Fruit fly (Drosophila melanogaster) whole organism: Measurements from ENCODE around the gene CG43448.

Source experiments
- CG8478 ChIP-seq: fragments of >200 bp; optimal IDR thresholded peaks from 2 replicates; lab custom pipeline; 2018; ENCODE audit warnings: inconsistent platforms
- Dll ChIP-seq: fragments of >200 bp; optimal IDR thresholded peaks from 2 replicates; lab custom pipeline; 2017
- EcR ChIP-seq, 2 experiments: fragments of >200 bp; optimal IDR thresholded peaks; 2 replicates each; lab custom pipeline; 2017; ENCODE audit warnings: missing biosample characterization in 2 of 2, missing genetic modification characterization in 2 of 2, missing genetic modification reagents in 2 of 2
- pan ChIP-seq: fragments of >200 bp; optimal IDR thresholded peaks from 2 replicates; lab custom pipeline; 2017
- psq ChIP-seq: fragments of >200 bp; optimal IDR thresholded peaks from 2 replicates; lab custom pipeline; 2017
- usp ChIP-seq: fragments of >200 bp; optimal IDR thresholded peaks from 2 replicates; lab custom pipeline; 2017; ENCODE audit warnings: missing biosample characterization, missing genetic modification characterization, mixed read lengths

CG43448 gene

dm6 chr3R:30275970-30276369 is 38.4 kb upstream of the CG43448 start:
- no peak for TF ChIP-seq psq (lab: Kevin White, UChicago)
- TF ChIP-seq EcR (GFP tag; optimal IDR thresholded peaks at IDR 0.05; lab: Kevin White, UChicago) = no peak
- no peak for TF ChIP-seq pan
- no peak for TF ChIP-seq Dll
- no peak for TF ChIP-seq usp (GFP tag; lab: Kevin White, UChicago)
- TF ChIP-seq CG8478 (lab: Kevin White, UChicago) = no peak

dm6 chr3R:30273898-30274297 is 36.4 kb upstream of the CG43448 start:
- TF ChIP-seq pan = no peak

dm6 chr3R:30272858-30273379 is 35.4 kb upstream of the CG43448 start:
- no peak for TF ChIP-seq psq (lab: Kevin White, UChicago)
- no peak for TF ChIP-seq CG8478 (lab: Kevin White, UChicago)
- TF ChIP-seq EcR (GFP tag; optimal IDR thresholded peaks at IDR 0.05; lab: Kevin White, UChicago) = no peak
- TF ChIP-seq Dll = peak; percentile 62
- TF ChIP-seq pan = no peak
- no peak for TF ChIP-seq usp (GFP tag; lab: Kevin White, UChicago)

dm6 chr3R:30272176-30272857 is 34.8 kb upstream of the CG43448 start:
- TF ChIP-seq CG8478 (lab: Kevin White, UChicago) (no peak), EcR (GFP tag; optimal IDR thresholded peaks at IDR 0.05; lab: Kevin White, UChicago) (peak in 1 of 2 experiments; percentile 47)

dm6 chr3R:30271120-30271467 is 33.6 kb upstream of the CG43448 start:
- no peak for TF ChIP-seq pan
- TF ChIP-seq psq (lab: Kevin White, UChicago) = no peak
- TF ChIP-seq usp (GFP tag; lab: Kevin White, UChicago) = no peak
- TF ChIP-seq EcR (GFP tag; optimal IDR thresholded peaks at IDR 0.05; lab: Kevin White, UChicago) = peak in 1 of 2 experiments; percentile 57
- no peak for TF ChIP-seq CG8478 (lab: Kevin White, UChicago)
- peak; percentile 53 for TF ChIP-seq Dll

- TF ChIP-seq psq (lab: Kevin White, UChicago) (no peak), CG8478 (lab: Kevin White, UChicago) (no peak), Dll (no peak), EcR (GFP tag; optimal IDR thresholded peaks at IDR 0.05; lab: Kevin White, UChicago) (no peak), usp (GFP tag; lab: Kevin White, UChicago) (no peak), pan (no peak)
These were observed 33.0 kb upstream of the CG43448 start for dm6 chr3R:30270318-30271119.

dm6 chr3R:30268733-30269132 is 31.2 kb upstream of the CG43448 start:
- TF ChIP-seq psq (lab: Kevin White, UChicago) (no peak), usp (GFP tag; lab: Kevin White, UChicago) (no peak), EcR (GFP tag; optimal IDR thresholded peaks at IDR 0.05; lab: Kevin White, UChicago) (no peak), CG8478 (lab: Kevin White, UChicago) (no peak), Dll (no peak), pan (no peak)

- TF ChIP-seq psq (lab: Kevin White, UChicago) (no peak), CG8478 (lab: Kevin White, UChicago) (no peak), Dll (no peak), usp (GFP tag; lab: Kevin White, UChicago) (no peak), EcR (GFP tag; optimal IDR thresholded peaks at IDR 0.05; lab: Kevin White, UChicago) (no peak), pan (no peak)
These were observed 27.9 kb upstream of the CG43448 start for dm6 chr3R:30265420-30265819.

- TF ChIP-seq EcR (GFP tag; optimal IDR thresholded peaks at IDR 0.05; lab: Kevin White, UChicago) (peak in 1 of 2 experiments; percentile 59), pan (no peak)
These were observed 27.2 kb upstream of the CG43448 start for dm6 chr3R:30264671-30265282.

dm6 chr3R:30263708-30264107 is 26.2 kb upstream of the CG43448 start:
- TF ChIP-seq usp (GFP tag; lab: Kevin White, UChicago) = no peak
- TF ChIP-seq Dll = no peak
- TF ChIP-seq psq (lab: Kevin White, UChicago) = no peak
- TF ChIP-seq CG8478 (lab: Kevin White, UChicago) = no peak
- TF ChIP-seq EcR (GFP tag; optimal IDR thresholded peaks at IDR 0.05; lab: Kevin White, UChicago) = no peak
- TF ChIP-seq pan = no peak

dm6 chr3R:30261838-30262237 is 24.3 kb upstream of the CG43448 start:
- TF ChIP-seq psq (lab: Kevin White, UChicago) = no peak
- TF ChIP-seq EcR (GFP tag; optimal IDR thresholded peaks at IDR 0.05; lab: Kevin White, UChicago) = peak in 1 of 2 experiments; percentile 28
- no peak for TF ChIP-seq usp (GFP tag; lab: Kevin White, UChicago)
- TF ChIP-seq Dll = no peak
- TF ChIP-seq CG8478 (lab: Kevin White, UChicago) = no peak

dm6 chr3R:30259561-30259960 is 22.0 kb upstream of the CG43448 start:
- TF ChIP-seq pan (no peak), usp (GFP tag; lab: Kevin White, UChicago) (no peak), CG8478 (lab: Kevin White, UChicago) (no peak), Dll (no peak), EcR (GFP tag; optimal IDR thresholded peaks at IDR 0.05; lab: Kevin White, UChicago) (no peak)
